Fruit fly (Drosophila melanogaster) whole organism, adult: ENCODE measurements around the gene CG33287.

Experiments used
- CG11617 ChIP-seq: fragments of 200-800 bp; sonication (Bioruptor generic); optimal IDR thresholded peaks from 2 replicates; lab custom pipeline; 2017; ENCODE audit warnings: mild to moderate bottlenecking, missing biosample characterization, missing genetic modification reagents, missing genetic modification characterization
- CG12768 ChIP-seq: fragments of 200-800 bp; sonication (Bioruptor generic); optimal IDR thresholded peaks from 2 replicates; lab custom pipeline; 2017; ENCODE audit warnings: missing biosample characterization, missing genetic modification characterization, mild to moderate bottlenecking, moderate library complexity, missing genetic modification reagents
- CG14711 ChIP-seq: fragments of 200-800 bp; sonication (Bioruptor generic); optimal IDR thresholded peaks from 2 replicates; lab custom pipeline; 2018; ENCODE audit warnings: missing biosample characterization, mild to moderate bottlenecking, missing genetic modification characterization, moderate library complexity
- CG1620 ChIP-seq: fragments of 200-800 bp; sonication (Bioruptor generic); optimal IDR thresholded peaks from 2 replicates; lab custom pipeline; 2016; ENCODE audit warnings: missing biosample characterization, missing genetic modification characterization
- CG33017 ChIP-seq: fragments of 200-800 bp; sonication (Bioruptor generic); optimal IDR thresholded peaks from 2 replicates; lab custom pipeline; 2018; ENCODE audit warnings: missing biosample characterization, mild to moderate bottlenecking, missing genetic modification characterization, moderate library complexity
- CG5204 ChIP-seq: fragments of 200-800 bp; sonication (Bioruptor generic); optimal IDR thresholded peaks from 2 replicates; lab custom pipeline; 2016; ENCODE audit warnings: missing biosample characterization, missing genetic modification characterization
- CG7045 ChIP-seq: fragments of 200-800 bp; sonication (Bioruptor generic); optimal IDR thresholded peaks from 2 replicates; lab custom pipeline; 2017; ENCODE audit warnings: missing biosample characterization, mild to moderate bottlenecking, missing genetic modification characterization
- CG7101 ChIP-seq: fragments of 200-800 bp; sonication (Bioruptor generic); optimal IDR thresholded peaks from 2 replicates; lab custom pipeline; 2018; ENCODE audit warnings: missing biosample characterization, mild to moderate bottlenecking, missing genetic modification characterization, moderate library complexity
- Clk ChIP-seq: fragments of 200-800 bp; sonication (Bioruptor generic); optimal IDR thresholded peaks from 2 replicates; lab custom pipeline; 2017; ENCODE audit warnings: missing biosample characterization, missing genetic modification characterization
- Crg-1 ChIP-seq: fragments of 200-800 bp; sonication (Bioruptor generic); optimal IDR thresholded peaks from 2 replicates; lab custom pipeline; 2016; ENCODE audit warnings: missing biosample characterization, missing genetic modification characterization
- Hr96 ChIP-seq: fragments of 200-800 bp; sonication (Bioruptor generic); optimal IDR thresholded peaks from 2 replicates; lab custom pipeline; 2016; ENCODE audit warnings: missing biosample characterization, missing genetic modification characterization
- Mnt ChIP-seq: fragments of 200-800 bp; sonication (Bioruptor generic); optimal IDR thresholded peaks from 2 replicates; lab custom pipeline; 2016; ENCODE audit warnings: missing biosample characterization, mild to moderate bottlenecking, missing genetic modification characterization
- bab1 ChIP-seq: fragments of 200-800 bp; sonication (Bioruptor generic); optimal IDR thresholded peaks from 3 replicates; lab custom pipeline; 2019; ENCODE audit warnings: missing biosample characterization, mild to moderate bottlenecking, missing genetic modification characterization, moderate library complexity
- cic ChIP-seq: fragments of 200-800 bp; sonication (Bioruptor generic); optimal IDR thresholded peaks from 2 replicates; lab custom pipeline; 2017; ENCODE audit warnings: missing biosample characterization, mild to moderate bottlenecking, missing genetic modification characterization, moderate library complexity
- cnc ChIP-seq, 2 experiments: fragments of >200 bp; optimal IDR thresholded peaks; 2 replicates each; lab custom pipeline; 2017
- kay ChIP-seq: fragments of 200-800 bp; sonication (Bioruptor generic); peaks from one replicate; lab custom pipeline; 2016; ENCODE audit warnings: missing biosample characterization, missing genetic modification characterization, borderline replicate concordance
- ovo ChIP-seq: fragments of 200-800 bp; sonication (Bioruptor generic); optimal IDR thresholded peaks from 2 replicates; lab custom pipeline; 2016; ENCODE audit warnings: missing biosample characterization, missing genetic modification characterization
- pad ChIP-seq: fragments of 200-800 bp; sonication (Bioruptor generic); optimal IDR thresholded peaks from 3 replicates; lab custom pipeline; 2017; ENCODE audit warnings: missing biosample characterization, missing genetic modification characterization, mild to moderate bottlenecking, moderate library complexity, missing genetic modification reagents
- tj ChIP-seq: fragments of 200-800 bp; sonication (Bioruptor generic); optimal IDR thresholded peaks from 3 replicates; lab custom pipeline; 2017; ENCODE audit warnings: missing biosample characterization, mild to moderate bottlenecking, missing genetic modification characterization, moderate library complexity
- toe ChIP-seq: fragments of 200-800 bp; sonication (Bioruptor generic); optimal IDR thresholded peaks from 2 replicates; lab custom pipeline; 2016; ENCODE audit warnings: missing biosample characterization, missing genetic modification characterization

The CG33287 gene

DNA sequence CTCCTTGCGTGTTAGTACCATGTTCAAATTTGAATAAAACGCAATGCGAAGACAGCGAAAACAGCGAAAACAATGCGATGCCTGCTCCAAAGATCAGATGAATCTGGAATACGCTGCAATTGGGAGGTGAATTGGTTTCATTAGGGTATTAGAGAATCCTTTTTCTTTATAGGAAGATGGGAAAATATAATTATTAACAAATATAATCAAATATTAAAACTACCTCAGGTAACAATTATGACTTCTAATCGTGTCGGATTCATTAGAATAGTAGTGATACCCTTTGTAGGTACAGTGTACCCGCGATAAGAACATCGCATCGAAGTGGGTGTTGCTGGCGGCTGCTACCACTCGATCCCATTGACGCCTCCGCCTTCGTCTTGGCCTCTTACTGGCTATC, 17.4 kb upstream of the CG33287 start:
- TF ChIP-seq Mnt (GFP tag; lab: Kevin White, UChicago), result no peak
- TF ChIP-seq CG7101 (tag; lab: Kevin White, UChicago), result no peak

DNA sequence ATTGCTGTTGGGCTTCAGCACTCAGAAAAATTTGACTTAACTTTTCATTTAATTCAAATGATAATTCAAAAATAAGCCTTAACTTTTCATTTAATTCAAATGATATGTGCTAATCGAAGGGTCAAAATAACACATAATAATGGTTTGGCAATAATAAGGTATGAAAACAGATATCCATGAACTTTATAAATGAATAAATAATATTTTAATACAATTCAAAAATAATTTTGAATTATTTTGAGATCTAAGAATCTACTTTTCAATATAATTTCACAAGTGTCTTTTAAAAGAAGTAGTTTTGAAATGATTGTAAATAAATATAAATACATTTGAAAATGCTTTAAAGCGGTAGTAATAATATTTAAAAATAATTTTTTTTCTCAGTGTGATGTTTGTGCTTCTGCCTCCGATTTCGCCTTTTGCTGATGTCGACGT, 16.5 kb upstream of the CG33287 start:
- TF ChIP-seq CG12768 (GFP tag; lab: Kevin White, UChicago) (no peak), Mnt (GFP tag; lab: Kevin White, UChicago) (no peak), Crg-1 (GFP tag; lab: Kevin White, UChicago) (no peak), Clk (GFP tag; lab: Kevin White, UChicago) (no peak)

DNA sequence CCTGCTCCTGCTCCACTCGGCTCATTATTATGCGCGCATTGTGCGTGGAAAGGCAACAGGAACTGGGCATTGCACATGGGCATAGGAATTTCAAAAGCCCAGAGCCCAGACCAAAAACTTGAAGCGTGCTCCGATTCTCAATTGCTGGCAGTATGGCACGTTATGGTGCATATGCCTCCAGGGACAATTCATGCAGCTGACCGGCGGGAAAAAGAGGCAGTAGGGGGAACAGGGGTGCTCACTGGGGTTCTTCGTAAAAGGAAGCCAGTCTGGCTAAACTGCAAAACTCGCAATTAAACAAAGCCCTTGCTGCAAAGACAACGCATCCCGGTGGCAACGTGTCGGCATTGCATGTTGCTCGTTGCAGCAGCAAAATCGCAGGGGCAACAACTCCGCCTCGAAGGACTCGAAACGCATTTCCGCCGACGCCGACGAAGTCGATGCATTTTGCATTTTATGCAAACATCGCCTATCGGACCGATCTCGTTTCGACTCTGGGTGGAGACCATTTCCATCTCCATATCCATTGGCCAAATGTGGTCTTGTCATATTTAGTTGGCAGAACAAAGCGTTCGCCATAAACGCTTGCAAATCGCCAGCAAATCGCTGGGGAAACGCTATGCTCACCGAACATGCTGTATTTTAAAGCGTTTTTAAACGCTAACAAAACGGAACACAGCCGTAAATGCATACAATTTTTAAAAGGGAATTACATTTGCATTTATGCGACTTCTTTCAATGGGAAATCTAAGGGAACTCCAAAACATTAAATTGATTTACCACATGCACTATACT, 14.1 kb upstream of the CG33287 start:
- TF ChIP-seq Hr96 (GFP tag; lab: Kevin White, UChicago), result no peak
- TF ChIP-seq Mnt (GFP tag; lab: Kevin White, UChicago), result no peak

DNA sequence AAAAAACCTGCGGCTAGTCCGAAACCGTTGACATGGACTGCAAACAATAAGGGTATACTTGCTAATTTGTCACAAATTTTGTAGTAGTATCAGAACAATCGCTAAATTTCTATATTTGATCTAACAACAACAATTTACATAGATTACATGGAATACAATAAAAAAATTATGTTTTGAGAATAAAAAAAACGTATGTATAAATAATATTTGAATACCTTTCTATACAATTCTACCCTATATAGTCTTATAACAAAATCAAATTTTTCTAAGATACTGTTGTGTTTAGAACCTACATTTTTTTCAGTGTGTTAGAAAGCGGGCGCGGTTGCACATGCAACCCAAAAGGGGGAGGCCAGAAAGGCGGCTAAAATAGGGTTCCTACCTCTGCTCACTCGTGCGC, 12.8 kb upstream of the CG33287 start:
- TF ChIP-seq bab1 (GFP tag; lab: Kevin White, UChicago), result no peak
- TF ChIP-seq tj (GFP tag; lab: Kevin White, UChicago), result no peak
- no peak for TF ChIP-seq cnc (optimal IDR thresholded peaks at IDR 0.05; lab: Kevin White, UChicago)
- TF ChIP-seq CG5204, result no peak
- TF ChIP-seq ovo, result no peak
- TF ChIP-seq CG1620 (GFP tag; lab: Kevin White, UChicago), result no peak
- TF ChIP-seq CG7101 (tag; lab: Kevin White, UChicago), result no peak
- TF ChIP-seq cic (GFP tag; lab: Kevin White, UChicago), result no peak
- no peak for TF ChIP-seq kay (GFP tag; lab: Kevin White, UChicago)

DNA sequence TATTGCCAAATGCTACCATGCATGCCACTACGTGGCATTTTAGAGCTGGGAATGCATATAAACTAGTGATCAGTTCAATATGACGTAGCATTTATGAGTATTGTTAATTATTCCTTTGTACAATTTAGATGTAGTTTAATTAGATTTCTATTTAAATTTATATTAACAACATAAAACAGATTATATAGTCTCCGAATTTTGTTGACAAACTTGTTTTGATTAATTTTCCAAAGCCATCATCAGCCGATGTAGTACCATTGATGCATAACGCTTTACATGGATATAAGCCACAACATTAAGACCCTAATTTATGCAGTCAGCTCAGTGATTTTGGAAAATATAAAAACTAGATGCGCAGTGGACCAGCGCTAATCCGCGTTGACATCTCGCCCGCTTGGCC, 12.1 kb upstream of the CG33287 start:
- no peak for TF ChIP-seq toe (GFP tag; lab: Kevin White, UChicago)
- no peak for TF ChIP-seq CG7101 (tag; lab: Kevin White, UChicago)
- TF ChIP-seq CG1620 (GFP tag; lab: Kevin White, UChicago), result no peak
- TF ChIP-seq tj (GFP tag; lab: Kevin White, UChicago), result no peak
- TF ChIP-seq Crg-1 (GFP tag; lab: Kevin White, UChicago), result no peak
- no peak for TF ChIP-seq CG33017 (tag; lab: Kevin White, UChicago)
- TF ChIP-seq Clk (GFP tag; lab: Kevin White, UChicago), result no peak
- TF ChIP-seq kay (GFP tag; lab: Kevin White, UChicago), result no peak
- TF ChIP-seq bab1 (GFP tag; lab: Kevin White, UChicago), result no peak
- TF ChIP-seq CG14711 (tag; lab: Kevin White, UChicago), result no peak
- no peak for TF ChIP-seq cic (GFP tag; lab: Kevin White, UChicago)
- TF ChIP-seq cnc (optimal IDR thresholded peaks at IDR 0.05; lab: Kevin White, UChicago), result no peak
- no peak for TF ChIP-seq Hr96 (GFP tag; lab: Kevin White, UChicago)
- no peak for TF ChIP-seq CG11617 (GFP tag; lab: Kevin White, UChicago)
- TF ChIP-seq CG12768 (GFP tag; lab: Kevin White, UChicago), result no peak
- TF ChIP-seq ovo, result no peak
- TF ChIP-seq CG5204, result no peak
- TF ChIP-seq pad (GFP tag; lab: Kevin White, UChicago), result no peak
- TF ChIP-seq CG7045 (GFP tag; lab: Kevin White, UChicago), result no peak

DNA sequence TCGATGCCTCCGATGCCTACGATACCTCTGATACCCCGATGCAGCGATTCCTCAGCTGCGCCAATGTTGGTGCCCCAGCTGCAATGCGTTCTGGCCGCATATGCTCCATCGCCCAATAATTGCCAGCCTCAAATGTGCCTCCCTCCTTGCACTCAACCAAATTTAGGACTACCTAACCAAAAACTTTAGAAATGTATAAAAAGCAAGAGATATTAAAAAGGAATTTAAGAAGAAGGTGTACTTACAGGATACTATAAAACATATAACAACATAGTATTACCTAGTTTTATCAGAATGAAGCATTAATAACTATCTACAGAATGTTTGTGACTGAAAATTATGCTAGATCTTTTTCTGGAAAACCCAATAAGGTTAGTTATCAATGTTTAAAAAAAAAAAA, 11.3 kb upstream of the CG33287 start:
- no peak for TF ChIP-seq Clk (GFP tag; lab: Kevin White, UChicago)
- no peak for TF ChIP-seq cnc (optimal IDR thresholded peaks at IDR 0.05; lab: Kevin White, UChicago)
- no peak for TF ChIP-seq CG11617 (GFP tag; lab: Kevin White, UChicago)
- TF ChIP-seq tj (GFP tag; lab: Kevin White, UChicago), result no peak
- no peak for TF ChIP-seq pad (GFP tag; lab: Kevin White, UChicago)

DNA sequence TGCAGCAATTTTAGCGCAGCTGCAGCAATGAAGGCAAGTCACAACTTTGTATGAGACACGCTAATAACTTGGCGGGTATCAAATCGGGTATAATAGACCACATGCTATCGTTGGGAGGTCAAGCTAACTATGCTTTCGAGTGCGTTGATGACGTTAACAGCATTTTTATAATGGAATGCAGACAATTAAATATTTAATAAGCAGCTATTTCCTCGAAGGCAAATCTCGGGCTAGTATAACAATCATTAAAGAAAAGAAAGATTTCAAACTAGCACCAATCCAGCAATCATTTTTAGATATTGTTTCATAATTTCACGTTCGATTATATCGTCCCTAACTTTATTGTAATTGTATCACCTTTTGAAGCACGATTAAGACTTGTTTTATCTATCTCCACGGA, 10.0 kb upstream of the CG33287 start:
- TF ChIP-seq ovo (no peak), kay (GFP tag; lab: Kevin White, UChicago) (no peak)
